Fruit fly (Drosophila melanogaster): ENCODE data around the gene kirre.

The kirre gene

DNA sequence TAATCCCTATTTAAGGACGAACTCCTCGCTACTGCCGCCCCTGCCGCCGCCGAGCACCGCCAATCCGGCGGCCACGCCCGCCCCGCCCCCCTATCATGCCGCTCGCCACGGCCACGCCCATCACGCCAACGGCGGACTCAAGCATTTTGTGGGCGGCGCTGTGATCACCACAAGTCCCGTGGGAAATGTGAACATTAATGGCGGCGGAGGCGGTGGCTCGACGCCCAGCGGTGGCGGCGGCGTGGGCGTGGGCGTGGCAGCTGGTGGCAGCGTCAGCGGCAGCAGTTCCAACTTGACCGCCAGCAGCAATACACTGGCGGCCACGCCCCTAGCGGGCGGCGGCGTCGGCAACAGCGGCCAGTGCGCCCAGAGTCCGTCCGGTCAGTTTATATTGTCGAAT lies 391.8 kb downstream of the kirre start:
- TF ChIP-seq Dfd (GFP tag; optimal IDR thresholded peaks at IDR 0.05) (peak; percentile 92), rgr (GFP tag; optimal IDR thresholded peaks at IDR 0.05) (no peak)

- TF ChIP-seq br (GFP tag; optimal IDR thresholded peaks at IDR 0.05) = no peak
- peak; percentile 24 for TF ChIP-seq HLH106 (tag; optimal IDR thresholded peaks at IDR 0.05)
- TF ChIP-seq Sp1 (GFP tag; optimal IDR thresholded peaks at IDR 0.05) = peak; percentile 18
- TF ChIP-seq foxo (GFP tag; optimal IDR thresholded peaks at IDR 0.05) = peak in 1 of 2 experiments; percentile 30
- TF ChIP-seq psq (GFP tag; optimal IDR thresholded peaks at IDR 0.05) = peak; percentile 30
- peak; percentile 96 for TF ChIP-seq fru (GFP tag; optimal IDR thresholded peaks at IDR 0.05)
- peak; percentile 20 for TF ChIP-seq ey (GFP tag; optimal IDR thresholded peaks at IDR 0.05)
- no peak for TF ChIP-seq Rel (GFP tag; optimal IDR thresholded peaks at IDR 0.05)
- TF ChIP-seq Rel (tag; optimal IDR thresholded peaks at IDR 0.05) = peak; percentile 4
- TF ChIP-seq dmrt93B (GFP tag; optimal IDR thresholded peaks at IDR 0.05) = no peak
- TF ChIP-seq rgr (GFP tag; optimal IDR thresholded peaks at IDR 0.05) = peak; percentile 30
- no peak for TF ChIP-seq woc (GFP tag; optimal IDR thresholded peaks at IDR 0.05)
- peak; percentile 7 for TF ChIP-seq Dif (GFP tag; optimal IDR thresholded peaks at IDR 0.05; ENCODE audit: partially characterized antibody)
These were observed 394.4 kb downstream of the kirre start, which contains the start of gene N for dm6 chrX:3134383-3135101. TSS of gene N (plus strand) at chrX:3134870.

DNA sequence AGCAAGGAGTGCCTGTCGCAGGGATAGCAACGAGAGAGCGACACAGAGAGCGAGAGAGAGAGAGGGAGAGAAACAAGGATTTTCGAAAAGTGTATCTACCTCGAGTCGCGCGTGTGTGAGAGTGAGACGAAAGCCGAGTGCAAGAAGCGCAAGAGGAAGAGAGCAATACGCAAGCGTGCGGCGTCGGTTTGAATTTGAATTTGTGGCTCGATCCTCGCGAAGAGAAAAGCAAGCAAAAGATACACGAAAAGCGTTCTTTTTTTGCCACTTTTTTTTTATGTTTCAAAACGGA lies 394.9 kb downstream of the kirre start:
- TF ChIP-seq Dif (GFP tag; optimal IDR thresholded peaks at IDR 0.05; ENCODE audit: partially characterized antibody) (peak; percentile 22), dl (GFP tag; optimal IDR thresholded peaks at IDR 0.05; ENCODE audit: insufficient read depth in 1 of 2, partially characterized antibody in 2 of 2) (peak; percentile 7 to 21), CrebA (GFP tag; optimal IDR thresholded peaks at IDR 0.05; ENCODE audit: borderline replicate concordance) (no peak)

DNA sequence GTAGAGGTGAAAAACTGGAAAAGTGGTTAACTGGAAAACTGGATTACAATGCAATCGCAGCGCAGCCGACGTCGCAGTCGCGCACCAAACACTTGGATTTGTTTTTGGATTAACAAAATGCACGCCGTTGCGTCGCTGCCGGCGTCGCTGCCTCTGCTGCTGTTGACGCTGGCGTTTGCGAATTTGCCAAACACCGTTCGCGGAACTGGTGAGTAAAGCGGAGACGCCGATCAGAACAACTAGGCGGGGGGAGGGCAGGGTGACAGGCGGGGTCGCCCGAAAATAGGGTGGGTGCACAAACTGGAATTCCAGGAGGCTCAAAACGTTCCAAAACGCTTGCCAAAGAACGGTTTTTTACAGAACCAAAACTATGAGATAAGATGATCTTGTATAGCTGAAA lies 395.4 kb downstream of the kirre start:
- no peak for TF ChIP-seq Jra (GFP tag; optimal IDR thresholded peaks at IDR 0.05)
- peak; percentile 77 for TF ChIP-seq psq (GFP tag; optimal IDR thresholded peaks at IDR 0.05)

- TF ChIP-seq rgr (GFP tag; optimal IDR thresholded peaks at IDR 0.05) = peak; percentile 39
- TF ChIP-seq Jra (GFP tag; optimal IDR thresholded peaks at IDR 0.05) = peak; percentile 45
- TF ChIP-seq GATAd (GFP tag; optimal IDR thresholded peaks at IDR 0.05) = no peak
- TF ChIP-seq Dif (GFP tag; optimal IDR thresholded peaks at IDR 0.05; ENCODE audit: partially characterized antibody) = no peak
- TF ChIP-seq Dfd (GFP tag; optimal IDR thresholded peaks at IDR 0.05) = no peak
- TF ChIP-seq Hnf4 (GFP tag; optimal IDR thresholded peaks at IDR 0.05) = peak; percentile 52
- TF ChIP-seq tai (GFP tag; optimal IDR thresholded peaks at IDR 0.05) = peak; percentile 54
- peak; percentile 42 for TF ChIP-seq OdsH (GFP tag; optimal IDR thresholded peaks at IDR 0.05)
- no peak for TF ChIP-seq Vsx2 (GFP tag; optimal IDR thresholded peaks at IDR 0.05; ENCODE audit: partially characterized antibody)
- TF ChIP-seq Hr78 (GFP tag; optimal IDR thresholded peaks at IDR 0.05) = no peak
- TF ChIP-seq dsf (GFP tag; optimal IDR thresholded peaks at IDR 0.05; ENCODE audit: borderline replicate concordance) = no peak
- peak in 1 of 2 experiments; percentile 12 for TF ChIP-seq dl (GFP tag; optimal IDR thresholded peaks at IDR 0.05; ENCODE audit: insufficient read depth in 1 of 2, partially characterized antibody in 2 of 2)
- TF ChIP-seq br (GFP tag; optimal IDR thresholded peaks at IDR 0.05) = peak; percentile 0
- peak; percentile 31 for TF ChIP-seq h (GFP tag; optimal IDR thresholded peaks at IDR 0.05)
- peak in 1 of 2 experiments; percentile 22 for TF ChIP-seq foxo (GFP tag; optimal IDR thresholded peaks at IDR 0.05)
- no peak for TF ChIP-seq sv (GFP tag; optimal IDR thresholded peaks at IDR 0.05)
- peak; percentile 81 for TF ChIP-seq Hr83 (GFP tag; optimal IDR thresholded peaks at IDR 0.05; ENCODE audit: poor library complexity, severe bottlenecking)
- no peak for TF ChIP-seq jim (GFP tag; optimal IDR thresholded peaks at IDR 0.05)
- peak; percentile 99 for TF ChIP-seq psq (GFP tag; optimal IDR thresholded peaks at IDR 0.05)
These were observed 396.3 kb downstream of the kirre start for dm6 chrX:3136338-3137086.

All from whole organism, wandering third instar larva.